Worm (Caenorhabditis elegans): ENCODE results near the gene T26E4.3.
"Not testable (repeated sequence)": the region's sequence is repeated elsewhere in the genome, so short reads cannot be mapped to it uniquely, and the experiment has no call there.

The T26E4.3 gene

DNA sequence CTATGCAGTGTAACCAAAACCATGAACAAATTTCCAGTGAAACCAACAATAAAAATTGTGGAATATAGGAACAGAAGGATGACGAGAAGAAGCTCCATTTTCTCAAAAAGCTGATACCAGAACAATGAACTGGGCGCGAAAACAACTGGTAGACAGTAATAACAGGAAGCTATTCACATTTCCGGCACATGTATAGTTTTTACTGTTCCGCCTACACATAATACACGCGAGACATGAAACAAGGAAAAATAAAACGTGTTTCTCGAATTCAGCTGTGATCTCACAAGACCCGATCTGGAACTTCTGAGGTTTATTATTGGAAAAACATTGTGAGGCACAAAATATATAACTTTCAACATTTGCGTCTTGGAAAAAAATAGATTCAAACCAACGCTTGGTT is 26.9 kb downstream of the T26E4.3 start, which contains the start of gene srsx-36:
Gene srsx-36, minus strand, starts transcription at position 101 of the 400 bp plus-strand sequence.
- no peak for TF ChIP-seq dao-5 (tag; optimal IDR thresholded peaks at IDR 0.05)

DNA sequence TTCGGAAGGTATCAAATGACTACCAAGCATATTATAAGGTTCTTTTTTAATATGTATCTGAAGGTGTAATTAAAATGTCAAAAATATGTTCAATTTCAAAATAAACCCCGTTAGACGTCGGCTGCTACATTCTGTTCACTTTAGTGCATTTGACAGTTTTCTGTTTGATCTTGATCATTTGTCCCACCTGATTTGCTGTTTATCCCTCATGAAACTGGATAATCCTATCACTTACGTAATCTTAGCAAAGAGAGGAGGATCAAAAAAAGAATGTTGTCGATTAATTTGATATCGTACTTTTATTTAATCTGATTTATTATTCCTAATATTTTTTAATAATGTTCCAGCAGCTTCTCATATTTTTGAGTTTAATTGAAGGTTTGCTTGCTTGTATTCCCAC is 27.9 kb downstream of the T26E4.3 start, which contains the start of gene F54B8.1:
Gene F54B8.1, plus strand, starts transcription at position 301 of the 400 bp plus-strand sequence.
- TF ChIP-seq W03F9.2 (tag; optimal IDR thresholded peaks at IDR 0.05), result no peak
- no peak for TF ChIP-seq him-1 (tag; optimal IDR thresholded peaks at IDR 0.05)
- no peak for TF ChIP-seq dao-5 (tag; optimal IDR thresholded peaks at IDR 0.05)

DNA sequence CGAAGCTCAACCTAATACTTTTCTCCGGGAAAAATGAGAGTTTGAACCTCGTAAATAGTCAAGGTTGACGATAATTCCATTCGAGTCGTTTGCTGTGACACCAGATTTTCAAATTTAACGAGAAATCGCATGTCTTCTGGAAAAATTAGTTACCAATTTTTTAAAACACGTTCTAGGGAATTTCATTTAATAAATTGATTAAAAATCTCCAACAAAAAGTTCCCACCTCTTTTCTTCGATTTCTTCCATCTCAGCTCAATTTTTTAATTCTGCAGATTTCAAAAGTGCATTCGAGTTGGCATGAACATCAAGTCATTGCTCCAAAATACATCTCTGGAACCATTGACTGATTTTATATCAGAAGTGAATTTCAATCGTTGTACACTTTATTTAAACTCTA is 29.4 kb downstream of the T26E4.3 start, which contains the start of gene nhr-282:
Gene nhr-282, plus strand, starts transcription at position 301 of the 400 bp plus-strand sequence.
- TF ChIP-seq dao-5, W03F9.2, him-1 (tag; optimal IDR thresholded peaks at IDR 0.05): not testable (repeated sequence)

DNA sequence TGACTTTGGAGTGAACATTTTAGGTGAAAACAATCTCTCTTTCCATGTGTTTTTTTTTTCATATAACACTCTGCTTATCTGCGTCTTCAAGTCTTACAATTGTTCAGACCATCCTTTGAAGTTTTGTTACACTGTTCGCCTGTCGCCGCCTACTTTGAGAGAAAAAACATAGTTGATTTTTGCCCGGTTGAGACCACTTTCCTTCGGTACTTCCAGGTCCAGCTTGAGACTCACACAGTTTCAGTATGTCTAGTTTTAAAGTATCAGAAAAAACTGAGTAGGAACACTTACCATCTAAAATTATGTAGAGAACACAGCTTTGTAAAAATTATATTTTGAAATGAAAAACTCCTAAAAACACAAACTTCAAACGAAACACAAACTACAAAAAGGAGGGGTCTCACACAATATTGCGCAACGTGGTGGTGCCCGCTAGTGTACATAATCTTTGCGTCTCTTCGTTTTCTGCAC is 33.4 kb downstream of the T26E4.3 start, which contains the start of the genes fbxa-69 and F54B8.4:
Gene fbxa-69, minus strand, starts transcription at position 10 of the 471 bp plus-strand sequence.
Gene F54B8.4, plus strand, starts transcription at position 421 of the 471 bp plus-strand sequence.
- TF ChIP-seq him-1 (tag; optimal IDR thresholded peaks at IDR 0.05), result no peak
- TF ChIP-seq dao-5 (tag; optimal IDR thresholded peaks at IDR 0.05), result no peak
- no peak for TF ChIP-seq W03F9.2 (tag; optimal IDR thresholded peaks at IDR 0.05)

DNA sequence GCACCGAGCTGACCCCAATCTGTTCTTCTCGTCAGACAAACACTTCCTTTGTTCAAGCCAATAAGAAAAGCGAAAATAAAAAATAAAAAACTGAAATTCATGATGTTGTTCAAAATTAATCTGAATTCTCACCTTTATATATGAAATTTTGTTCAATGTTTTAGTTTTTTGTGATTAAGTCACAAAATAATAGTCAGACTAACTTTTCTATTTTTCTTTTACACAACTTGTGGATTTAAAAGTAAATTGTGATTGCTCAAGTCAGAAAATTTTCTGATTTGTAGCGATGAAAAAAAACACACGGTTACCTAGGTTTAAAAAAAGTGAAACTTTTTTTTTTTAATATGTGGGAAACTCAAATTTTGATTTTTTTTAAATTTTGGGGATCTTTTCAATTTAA is 35.2 kb downstream of the T26E4.3 start, which contains the start of gene abf-3:
Gene abf-3, minus strand, starts transcription at position 101 of the 400 bp plus-strand sequence.
- no peak for TF ChIP-seq dao-5 (tag; optimal IDR thresholded peaks at IDR 0.05)
- no peak for TF ChIP-seq him-1 (tag; optimal IDR thresholded peaks at IDR 0.05)
- TF ChIP-seq W03F9.2 (tag; optimal IDR thresholded peaks at IDR 0.05), result no peak

DNA sequence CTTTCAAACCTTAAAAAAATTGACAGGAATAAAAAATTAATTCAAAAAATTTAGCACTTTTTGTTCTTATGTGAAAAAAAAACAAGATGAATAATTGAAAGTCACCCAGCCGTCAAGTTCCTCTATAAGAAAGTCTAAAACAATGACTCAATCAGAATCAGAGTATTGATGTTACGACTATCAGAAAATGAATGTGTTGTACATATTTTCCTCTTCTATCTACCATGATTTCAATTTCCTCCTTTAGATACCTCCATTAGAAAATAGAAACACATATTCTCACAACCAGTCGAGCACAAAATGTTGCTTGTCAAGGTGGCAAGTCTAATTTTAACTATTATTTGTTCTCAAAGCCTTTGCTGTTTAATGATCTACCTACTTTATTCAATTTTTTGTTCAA is 37.4 kb downstream of the T26E4.3 start, which contains the start of gene srbc-48:
Gene srbc-48, plus strand, starts transcription at position 301 of the 400 bp plus-strand sequence.
- TF ChIP-seq dao-5 (tag; optimal IDR thresholded peaks at IDR 0.05) (no peak), him-1 (tag; optimal IDR thresholded peaks at IDR 0.05) (no peak), W03F9.2 (tag; optimal IDR thresholded peaks at IDR 0.05) (no peak)

DNA sequence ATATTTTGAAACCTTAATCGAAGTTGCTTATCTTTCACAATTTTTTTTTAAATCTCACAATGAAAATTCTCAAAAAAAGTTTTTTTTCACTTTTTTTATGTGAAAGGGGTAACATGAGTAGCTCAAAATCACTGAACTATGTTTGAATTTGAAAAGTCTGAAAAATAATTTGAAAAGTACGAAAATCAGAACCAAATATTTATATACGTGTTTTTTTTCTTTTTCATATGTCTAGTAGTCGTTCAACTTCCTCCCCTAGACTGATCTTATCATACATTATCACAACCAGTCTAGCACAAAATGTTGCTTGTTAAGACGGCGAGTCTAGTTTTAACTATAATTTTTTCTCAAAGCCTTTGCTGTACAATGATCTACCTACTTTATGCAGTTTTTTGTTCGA is 38.8 kb downstream of the T26E4.3 start, which contains the start of gene srbc-49:
Gene srbc-49, plus strand, starts transcription at position 301 of the 400 bp plus-strand sequence.
- TF ChIP-seq W03F9.2 (tag; optimal IDR thresholded peaks at IDR 0.05), result no peak
- TF ChIP-seq him-1 (tag; optimal IDR thresholded peaks at IDR 0.05), result no peak
- no peak for TF ChIP-seq dao-5 (tag; optimal IDR thresholded peaks at IDR 0.05)

DNA sequence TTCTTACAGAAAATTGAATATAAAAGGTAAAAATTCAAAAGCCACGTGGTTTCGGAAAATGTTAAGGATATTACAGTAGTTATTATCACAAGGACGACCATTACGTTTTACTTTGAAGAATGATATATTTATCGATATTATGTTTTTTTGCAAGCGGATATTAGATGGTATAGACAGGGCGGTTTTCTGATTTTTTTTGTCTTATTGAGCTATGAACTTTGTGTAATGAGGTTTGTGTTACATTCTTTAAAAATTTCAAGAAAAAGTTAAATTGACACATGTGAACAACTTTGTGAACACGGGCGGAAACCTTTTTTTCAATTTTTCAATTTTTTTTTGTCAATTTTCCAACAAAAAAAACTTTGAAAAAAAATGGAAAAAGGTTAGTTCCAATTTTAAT is 42.3 kb downstream of the T26E4.3 start, which contains the start of gene srbc-50:
Gene srbc-50, minus strand, starts transcription at position 101 of the 400 bp plus-strand sequence.
- TF ChIP-seq him-1 (tag; optimal IDR thresholded peaks at IDR 0.05) (no peak), W03F9.2 (tag; optimal IDR thresholded peaks at IDR 0.05) (no peak), dao-5 (tag; optimal IDR thresholded peaks at IDR 0.05) (no peak)

DNA sequence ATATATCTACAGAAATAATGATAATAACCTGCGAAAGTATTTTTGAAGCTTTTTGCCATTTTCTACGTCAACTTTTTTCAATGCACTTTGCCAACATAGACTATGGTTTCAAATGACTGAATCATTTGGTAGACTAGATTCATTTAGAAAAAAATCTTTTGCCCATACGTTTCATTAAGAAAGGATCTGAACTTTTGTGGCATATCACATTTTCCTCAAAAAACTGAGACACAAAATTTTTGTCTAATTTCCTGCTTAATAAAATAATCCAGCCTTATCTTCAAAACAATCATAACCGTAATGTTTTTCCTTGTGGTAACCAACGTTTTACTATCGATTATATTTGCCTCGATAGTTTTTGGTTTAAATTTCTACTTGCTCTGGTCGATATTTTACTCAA is 43.5 kb downstream of the T26E4.3 start, which contains the start of gene srbc-51:
Gene srbc-51, plus strand, starts transcription at position 301 of the 400 bp plus-strand sequence.
- TF ChIP-seq him-1 (tag; optimal IDR thresholded peaks at IDR 0.05) (no peak), W03F9.2 (tag; optimal IDR thresholded peaks at IDR 0.05) (no peak), dao-5 (tag; optimal IDR thresholded peaks at IDR 0.05) (no peak)

DNA sequence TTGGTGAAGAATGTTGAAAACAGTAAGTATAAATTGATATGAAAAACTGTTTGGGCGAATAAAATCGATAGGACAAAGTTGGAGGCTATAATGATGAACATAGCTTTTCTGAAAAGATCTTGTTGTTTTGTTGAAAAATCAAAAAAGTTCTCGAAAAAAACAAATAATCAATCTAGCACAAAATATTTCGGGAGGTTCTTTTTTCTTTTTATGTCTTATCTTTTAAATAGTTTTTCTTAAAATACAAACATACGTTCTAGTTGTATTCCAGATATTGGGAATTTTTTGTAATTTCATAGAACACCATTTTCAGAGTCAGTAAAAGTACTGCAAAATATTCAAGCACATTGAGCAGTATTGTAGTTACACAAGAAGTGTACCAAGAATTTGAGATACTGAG is 47.3 kb downstream of the T26E4.3 start, which contains the start of gene srbc-55:
Gene srbc-55, minus strand, starts transcription at position 101 of the 400 bp plus-strand sequence.
- TF ChIP-seq dao-5 (tag; optimal IDR thresholded peaks at IDR 0.05), result no peak
- TF ChIP-seq W03F9.2 (tag; optimal IDR thresholded peaks at IDR 0.05), result no peak
- no peak for TF ChIP-seq him-1 (tag; optimal IDR thresholded peaks at IDR 0.05)

DNA sequence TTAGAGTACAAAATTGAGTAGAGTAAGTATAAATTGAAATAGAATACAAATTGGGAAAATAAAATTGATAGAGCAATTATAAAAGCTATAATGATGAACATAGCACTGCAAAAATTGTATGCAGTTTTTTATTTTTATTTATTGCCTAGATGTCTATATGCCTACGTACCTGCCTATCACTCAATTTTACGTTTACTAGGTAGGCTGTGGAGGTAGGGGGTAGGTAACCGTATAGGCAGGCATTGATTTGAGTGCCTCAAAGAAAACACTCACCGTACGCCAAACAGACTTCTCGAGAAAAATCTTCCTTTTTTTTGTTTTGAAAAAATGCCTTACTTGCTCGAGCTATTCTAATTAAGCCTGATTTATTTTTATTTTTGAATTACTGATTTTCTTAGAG is 49.0 kb downstream of the T26E4.3 start, which contains the start of gene srbc-56:
Gene srbc-56, minus strand, starts transcription at position 101 of the 400 bp plus-strand sequence.
- TF ChIP-seq dao-5 (tag; optimal IDR thresholded peaks at IDR 0.05) (no peak), him-1 (tag; optimal IDR thresholded peaks at IDR 0.05) (no peak), W03F9.2 (tag; optimal IDR thresholded peaks at IDR 0.05) (no peak)

DNA sequence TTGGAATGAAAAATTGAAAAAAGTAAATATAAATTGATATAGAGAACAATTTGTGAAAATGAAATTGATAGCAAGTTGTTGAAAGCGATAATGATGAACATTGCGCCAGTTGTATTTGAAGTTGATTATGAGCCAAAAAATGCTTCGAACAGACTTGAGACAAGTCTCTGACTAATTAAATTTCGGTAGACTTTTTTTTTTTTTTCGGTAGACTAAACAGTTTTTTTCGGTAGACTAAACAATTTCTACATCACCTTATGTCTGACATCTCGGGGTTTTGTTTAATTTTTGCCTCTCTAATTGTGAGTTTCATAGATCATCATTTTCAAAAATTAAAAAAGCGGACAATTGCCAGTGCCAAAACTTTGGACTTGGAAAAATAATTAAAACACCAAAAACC is 51.0 kb downstream of the T26E4.3 start, which contains the start of gene srbc-54:
Gene srbc-54, minus strand, starts transcription at position 101 of the 400 bp plus-strand sequence.
- TF ChIP-seq dao-5 (tag; optimal IDR thresholded peaks at IDR 0.05) (no peak), W03F9.2 (tag; optimal IDR thresholded peaks at IDR 0.05) (no peak), him-1 (tag; optimal IDR thresholded peaks at IDR 0.05) (no peak)

All from whole organism, L4/young adult.